Fruit fly (Drosophila melanogaster): ENCODE data around the gene CG4151.

CG4151 gene

dm6 chrX:5516783-5517571 lies 15.7 kb downstream of the CG4151 start (continued):
- TF ChIP-seq CG9215 (GFP tag; IDR thresholded peaks at IDR 0.05) (no peak), CG3726 (GFP tag; IDR thresholded peaks at IDR 0.05) (no peak), tna (GFP tag; IDR thresholded peaks at IDR 0.05; ENCODE audit: partially characterized antibody) (no peak), CG4820 (GFP tag; optimal IDR thresholded peaks at IDR 0.05) (no peak), h (optimal IDR thresholded peaks at IDR 0.05) (no peak), toy (GFP tag; IDR thresholded peaks at IDR 0.05) (no peak), HLHmδ (GFP tag; optimal IDR thresholded peaks at IDR 0.05) (peak; percentile 45), CG4360 (GFP tag; IDR thresholded peaks at IDR 0.05) (no peak), CG1603 (tag; optimal IDR thresholded peaks at IDR 0.05) (no peak), tgo (GFP tag; IDR thresholded peaks at IDR 0.05) (peak; percentile 48; the same call in 2 of the 3 replicates), Max (GFP tag; optimal IDR thresholded peaks at IDR 0.05) (no peak), NfI (GFP tag; optimal IDR thresholded peaks at IDR 0.05) (no peak), Atf-2 (GFP tag; optimal IDR thresholded peaks at IDR 0.05) (no peak), Dip2 (GFP tag; IDR thresholded peaks at IDR 0.05) (no peak), CG43689 (GFP tag; IDR thresholded peaks at IDR 0.05) (no peak), zfh1 (GFP tag; IDR thresholded peaks at IDR 0.05) (no peak), sr (GFP tag; IDR thresholded peaks at IDR 0.05) (no peak), Sry-δ (GFP tag; optimal IDR thresholded peaks at IDR 0.05) (no peak), cas (GFP tag; IDR thresholded peaks at IDR 0.05) (no peak), pzg (GFP tag; optimal IDR thresholded peaks at IDR 0.05) (no peak), CG12391 (tag; optimal IDR thresholded peaks at IDR 0.05) (peak; percentile 32), CG6765 (GFP tag; optimal IDR thresholded peaks at IDR 0.05) (no peak), dysf (GFP tag; IDR thresholded peaks at IDR 0.05) (0 out of 3 replicates have a peak, but pooled peaks have one; percentile 38), CG3281 (GFP tag; optimal IDR thresholded peaks at IDR 0.05) (peak; percentile 42), ERR (GFP tag; optimal IDR thresholded peaks at IDR 0.05) (no peak), Dek (tag; optimal IDR thresholded peaks at IDR 0.05) (no peak), pnt (GFP tag; optimal IDR thresholded peaks at IDR 0.05) (no peak), bcd (GFP tag; optimal IDR thresholded peaks at IDR 0.05) (peak; percentile 26), CG9609 (GFP tag; optimal IDR thresholded peaks at IDR 0.05) (no peak), CG32532 (GFP tag; IDR thresholded peaks at IDR 0.05) (peak; percentile 56; the same call in 1 of the 2 replicates), Kr (GFP tag; optimal IDR thresholded peaks at IDR 0.05) (no peak), dm (GFP tag; optimal IDR thresholded peaks at IDR 0.05) (no peak), CG16779 (GFP tag; IDR thresholded peaks at IDR 0.05) (no peak), Mrtf (GFP tag; IDR thresholded peaks at IDR 0.05) (no peak), Stat92E (GFP tag; optimal IDR thresholded peaks at IDR 0.05) (peak in 1 of 3 experiments; percentile 44), CG12769 (tag; optimal IDR thresholded peaks at IDR 0.05) (peak; percentile 30), CG13775 (GFP tag; optimal IDR thresholded peaks at IDR 0.05) (peak; percentile 33), vnd (GFP tag; IDR thresholded peaks at IDR 0.05; ENCODE audit: partially characterized antibody) (0 out of 3 replicates have a peak, but pooled peaks have one; percentile 42), vfl (GFP tag; optimal IDR thresholded peaks at IDR 0.05) (no peak), bsh (GFP tag; optimal IDR thresholded peaks at IDR 0.05) (peak in 1 of 2 experiments; percentile 18), otp (GFP tag; IDR thresholded peaks at IDR 0.05) (no peak)

- TF ChIP-seq bsh (GFP tag; optimal IDR thresholded peaks at IDR 0.05) (no peak), CG34376 (GFP tag; optimal IDR thresholded peaks at IDR 0.05) (peak; percentile 4), sqz (GFP tag; optimal IDR thresholded peaks at IDR 0.05) (peak; percentile 27), kni (GFP tag; optimal IDR thresholded peaks at IDR 0.05) (peak; percentile 27), CG32767 (GFP tag; IDR thresholded peaks at IDR 0.05) (no peak), Trl (optimal IDR thresholded peaks at IDR 0.05) (peak; percentile 41 to 78), Trl (GFP tag; optimal IDR thresholded peaks at IDR 0.05) (no peak), ato (GFP tag; IDR thresholded peaks at IDR 0.05; ENCODE audit: partially characterized antibody) (no peak), pho (GFP tag; optimal IDR thresholded peaks at IDR 0.05) (no peak), CG9797 (GFP tag; optimal IDR thresholded peaks at IDR 0.05) (no peak), CG2129 (GFP tag; IDR thresholded peaks at IDR 0.05; ENCODE audit: partially characterized antibody) (no peak), sc (optimal IDR thresholded peaks at IDR 0.05) (no peak), sc (GFP tag; optimal IDR thresholded peaks at IDR 0.05) (no peak)
Measured at dm6 chrX:5518196-5518595, 16.9 kb downstream of the CG4151 start.

Data from whole organism, embryonic.